Fruit fly (Drosophila melanogaster) whole organism, embryonic: ENCODE data around the gene yellow-e2.

ENCODE experiments used
- Asciz ChIP-seq: fragments of 200-800 bp; sonication (Bioruptor generic); optimal IDR thresholded peaks from 2 replicates; lab custom pipeline; 2017; ENCODE audit warnings: missing biosample characterization, mild to moderate bottlenecking, missing genetic modification characterization, missing genetic modification reagents
- Atf-2 ChIP-seq: fragments of 200-800 bp; sonication (Bioruptor generic); optimal IDR thresholded peaks from 2 replicates; lab custom pipeline; 2016; ENCODE audit warnings: missing biosample characterization, missing genetic modification characterization
- B-H1 ChIP-seq: fragments of 200-800 bp; sonication (Bioruptor generic); IDR thresholded peaks from 3 replicates; pipeline ENCODE4 v1.3.6; 2022; ENCODE audit warnings: missing biosample characterization, missing genetic modification characterization
- B-H2 ChIP-seq: fragments of 200-800 bp; sonication (Bioruptor generic); optimal IDR thresholded peaks from 2 replicates; lab custom pipeline; 2018; ENCODE audit warnings: missing biosample characterization, mild to moderate bottlenecking, missing genetic modification characterization
- C15 ChIP-seq: fragments of 200-800 bp; sonication (Bioruptor generic); IDR thresholded peaks from 3 replicates; pipeline ENCODE4 v1.3.6; 2022; ENCODE audit warnings: missing biosample characterization, missing genetic modification characterization
- CG1233 ChIP-seq: fragments of 200-800 bp; sonication (Bioruptor generic); optimal IDR thresholded peaks from 4 replicates; lab custom pipeline; 2018; ENCODE audit warnings: missing biosample characterization, mild to moderate bottlenecking, missing genetic modification characterization
- CG12391 ChIP-seq: fragments of 200-800 bp; sonication (Bioruptor generic); optimal IDR thresholded peaks from 3 replicates; lab custom pipeline; 2018; ENCODE audit warnings: missing biosample characterization, mild to moderate bottlenecking, missing genetic modification characterization, moderate library complexity
- CG12659 ChIP-seq: fragments of 200-800 bp; sonication (Bioruptor generic); optimal IDR thresholded peaks from 3 replicates; lab custom pipeline; 2017; ENCODE audit warnings: mild to moderate bottlenecking, missing biosample characterization, missing genetic modification reagents, missing genetic modification characterization
- CG13624 ChIP-seq: fragments of 200-800 bp; sonication (Bioruptor generic); optimal IDR thresholded peaks from 2 replicates; lab custom pipeline; 2016; ENCODE audit warnings: missing biosample characterization, missing genetic modification characterization
- CG14710 ChIP-seq: fragments of 200-800 bp; sonication (Bioruptor generic); optimal IDR thresholded peaks from 3 replicates; lab custom pipeline; 2019; ENCODE audit warnings: missing biosample characterization, mild to moderate bottlenecking, missing genetic modification characterization, moderate library complexity
- CG15073 ChIP-seq: fragments of 200-800 bp; sonication (Bioruptor generic); optimal IDR thresholded peaks from 2 replicates; lab custom pipeline; 2016; ENCODE audit warnings: missing biosample characterization, missing genetic modification characterization
- CG17568 ChIP-seq: fragments of 200-800 bp; sonication (Bioruptor generic); optimal IDR thresholded peaks from 2 replicates; lab custom pipeline; 2018; ENCODE audit warnings: missing biosample characterization, mild to moderate bottlenecking, missing genetic modification characterization, moderate library complexity
- CG17802 ChIP-seq: fragments of 200-800 bp; sonication (Bioruptor generic); optimal IDR thresholded peaks from 2 replicates; lab custom pipeline; 2018; ENCODE audit warnings: missing biosample characterization, mild to moderate bottlenecking, missing genetic modification characterization, moderate library complexity
- CG17829 ChIP-seq: fragments of 200-800 bp; optimal IDR thresholded peaks from 2 replicates; lab custom pipeline; 2019; ENCODE audit warnings: missing biosample characterization, mild to moderate bottlenecking, missing genetic modification characterization, moderate library complexity
- CG17912 ChIP-seq: fragments of 200-800 bp; sonication (Bioruptor generic); optimal IDR thresholded peaks from 2 replicates; lab custom pipeline; 2018; ENCODE audit warnings: missing biosample characterization, mild to moderate bottlenecking, missing genetic modification characterization
- CG2120 ChIP-seq: fragments of 200-800 bp; sonication (Bioruptor generic); optimal IDR thresholded peaks from 3 replicates; lab custom pipeline; 2016; ENCODE audit warnings: missing biosample characterization, missing genetic modification characterization
- CG30403 ChIP-seq: fragments of 200-800 bp; sonication (Bioruptor generic); optimal IDR thresholded peaks from 3 replicates; lab custom pipeline; 2016; ENCODE audit warnings: missing biosample characterization, missing genetic modification characterization
- CG33213 ChIP-seq: fragments of 200-800 bp; sonication (Bioruptor generic); optimal IDR thresholded peaks from 3 replicates; lab custom pipeline; 2016; ENCODE audit warnings: missing biosample characterization, missing genetic modification characterization
- CG3407 ChIP-seq: fragments of 200-800 bp; sonication (Bioruptor generic); optimal IDR thresholded peaks from 2 replicates; lab custom pipeline; 2018; ENCODE audit warnings: missing biosample characterization, mild to moderate bottlenecking, missing genetic modification characterization
- CG3995 ChIP-seq: fragments of 200-800 bp; sonication (Bioruptor generic); optimal IDR thresholded peaks from 3 replicates; lab custom pipeline; 2016; ENCODE audit warnings: missing biosample characterization, missing genetic modification characterization
- CG4404 ChIP-seq: fragments of 200-800 bp; sonication (Bioruptor generic); IDR thresholded peaks from 2 replicates; pipeline ENCODE4 v1.3.6; 2022; ENCODE audit warnings: missing biosample characterization, missing genetic modification characterization
- CG4424 ChIP-seq: fragments of 200-800 bp; sonication (Bioruptor generic); optimal IDR thresholded peaks from 3 replicates; lab custom pipeline; 2016; ENCODE audit warnings: missing biosample characterization, missing genetic modification characterization
- CG4820 ChIP-seq: fragments of 200-800 bp; sonication (Bioruptor generic); optimal IDR thresholded peaks from 3 replicates; lab custom pipeline; 2016; ENCODE audit warnings: missing biosample characterization, missing genetic modification characterization
- CG7357 ChIP-seq: fragments of 200-800 bp; sonication (Bioruptor generic); IDR thresholded peaks from 3 replicates; pipeline ENCODE4 v1.3.6; 2022; ENCODE audit warnings: missing biosample characterization, missing genetic modification characterization
- CG9727 ChIP-seq: fragments of 200-800 bp; sonication (Bioruptor generic); optimal IDR thresholded peaks from 3 replicates; lab custom pipeline; 2017; ENCODE audit warnings: missing biosample characterization, mild to moderate bottlenecking, missing genetic modification characterization
- Ets65A ChIP-seq: fragments of 200-800 bp; sonication (Bioruptor generic); peaks from one replicate; lab custom pipeline; 2016; ENCODE audit warnings: missing biosample characterization, missing genetic modification characterization
- HmgZ ChIP-seq: fragments of 200-800 bp; sonication (Bioruptor generic); optimal IDR thresholded peaks from 2 replicates; lab custom pipeline; 2018; ENCODE audit warnings: missing biosample characterization, mild to moderate bottlenecking, missing genetic modification characterization
- Max ChIP-seq: fragments of 200-800 bp; sonication (Bioruptor generic); optimal IDR thresholded peaks from 2 replicates; lab custom pipeline; 2016; ENCODE audit warnings: missing biosample characterization, mild to moderate bottlenecking, missing genetic modification characterization
- Myb ChIP-seq: fragments of 200-800 bp; sonication (Bioruptor generic); optimal IDR thresholded peaks from 2 replicates; lab custom pipeline; 2016; ENCODE audit warnings: missing biosample characterization, missing genetic modification characterization
- Oli ChIP-seq: fragments of 200-800 bp; sonication (Bioruptor generic); optimal IDR thresholded peaks from 2 replicates; lab custom pipeline; 2018; ENCODE audit warnings: missing biosample characterization, mild to moderate bottlenecking, missing genetic modification characterization, moderate library complexity
- Optix ChIP-seq: fragments of 200-800 bp; sonication (Bioruptor generic); IDR thresholded peaks from 3 replicates; pipeline ENCODE4 v1.3.6; 2022; ENCODE audit warnings: missing biosample characterization, missing genetic modification characterization
- Scr ChIP-seq: fragments of 200-800 bp; sonication (Bioruptor generic); IDR thresholded peaks from 2 replicates; pipeline ENCODE4 v1.3.6; 2022; ENCODE audit warnings: missing biosample characterization, missing genetic modification characterization; ENCODE audit not compliant: partially characterized antibody
- al ChIP-seq: fragments of 200-800 bp; sonication (Bioruptor generic); IDR thresholded peaks from 2 replicates; pipeline ENCODE4 v1.3.6; 2022; ENCODE audit warnings: missing biosample characterization, missing genetic modification characterization
- chif ChIP-seq, 2 experiments: fragments of 200-800 bp; sonication (Bioruptor generic); optimal IDR thresholded peaks; 3 replicates each; lab custom pipeline; 2016; ENCODE audit warnings: missing biosample characterization in 2 of 2, missing genetic modification characterization in 2 of 2
- ci ChIP-seq: fragments of 200-800 bp; sonication (Bioruptor generic); IDR thresholded peaks from 3 replicates; pipeline ENCODE4 v1.3.6; 2022; ENCODE audit warnings: missing biosample characterization, missing genetic modification characterization
- dan ChIP-seq: fragments of 200-800 bp; sonication (Bioruptor generic); IDR thresholded peaks from 2 replicates; pipeline ENCODE4 v1.3.6; 2022; ENCODE audit warnings: missing biosample characterization, missing genetic modification characterization
- emc ChIP-seq: fragments of 200-800 bp; sonication (Bioruptor generic); optimal IDR thresholded peaks from 2 replicates; lab custom pipeline; 2016; ENCODE audit warnings: missing biosample characterization, missing genetic modification characterization
- eve ChIP-seq, 2 experiments: fragments of >200 bp; optimal IDR thresholded peaks; 2 replicates each; lab custom pipeline; 2017; ENCODE audit warnings: missing biosample characterization in 2 of 2, missing genetic modification characterization in 2 of 2
- ewg ChIP-seq: fragments of 200-800 bp; sonication (Bioruptor generic); optimal IDR thresholded peaks from 3 replicates; lab custom pipeline; 2017; ENCODE audit warnings: mild to moderate bottlenecking, missing biosample characterization, missing genetic modification reagents, missing genetic modification characterization
- exex ChIP-seq: fragments of 200-800 bp; sonication (Bioruptor generic); optimal IDR thresholded peaks from 4 replicates; lab custom pipeline; 2018; ENCODE audit warnings: missing biosample characterization, mild to moderate bottlenecking, missing genetic modification characterization, moderate library complexity
- fd96Cb ChIP-seq: fragments of 200-800 bp; sonication (Bioruptor generic); optimal IDR thresholded peaks from 2 replicates; lab custom pipeline; 2018; ENCODE audit warnings: missing biosample characterization, mild to moderate bottlenecking, missing genetic modification characterization, moderate library complexity
- ham ChIP-seq: fragments of 200-800 bp; sonication (Bioruptor generic); IDR thresholded peaks from 2 replicates; pipeline ENCODE4 v1.3.6; 2022; ENCODE audit warnings: missing biosample characterization, missing genetic modification characterization
- lbe ChIP-seq: fragments of 200-800 bp; sonication (Bioruptor generic); optimal IDR thresholded peaks from 2 replicates; lab custom pipeline; 2016; ENCODE audit warnings: missing biosample characterization, mild to moderate bottlenecking, missing genetic modification characterization
- lov ChIP-seq, 2 experiments: fragments of 200-800 bp in 1 of 2; fragments of >200 bp in 1 of 2; sonication (Bioruptor generic) in 1 of 2; IDR thresholded peaks in 1 of 2; optimal IDR thresholded peaks in 1 of 2; 2 replicates in 1 of 2; 3 replicates in 1 of 2; pipeline versions ENCODE4 v1.3.6 to Lab custom; 2017 to 2022; ENCODE audit warnings: missing biosample characterization in 1 of 2, missing genetic modification characterization in 1 of 2
- nerfin-2 ChIP-seq: fragments of 200-800 bp; sonication (Bioruptor generic); IDR thresholded peaks from 2 replicates; pipeline ENCODE4 v1.3.6; 2022; ENCODE audit warnings: missing biosample characterization, missing genetic modification characterization; ENCODE audit not compliant: partially characterized antibody
- nmo ChIP-seq: fragments of 200-800 bp; sonication (Bioruptor generic); optimal IDR thresholded peaks from 2 replicates; lab custom pipeline; 2018; ENCODE audit warnings: missing biosample characterization, mild to moderate bottlenecking, missing genetic modification characterization, moderate library complexity
- schlank ChIP-seq: fragments of 200-800 bp; sonication (Bioruptor generic); optimal IDR thresholded peaks from 2 replicates; lab custom pipeline; 2018; ENCODE audit warnings: missing biosample characterization, mild to moderate bottlenecking, missing genetic modification characterization
- scrt ChIP-seq: fragments of 200-800 bp; sonication (Bioruptor generic); optimal IDR thresholded peaks from 2 replicates; lab custom pipeline; 2018; ENCODE audit warnings: missing biosample characterization, mild to moderate bottlenecking, missing genetic modification characterization, moderate library complexity
- slp2 ChIP-seq: fragments of 200-800 bp; sonication (Bioruptor generic); optimal IDR thresholded peaks from 2 replicates; lab custom pipeline; 2016; ENCODE audit warnings: missing biosample characterization, missing genetic modification characterization
- tx ChIP-seq: fragments of 200-800 bp; sonication (Bioruptor generic); optimal IDR thresholded peaks from 2 replicates; lab custom pipeline; 2016; ENCODE audit warnings: missing biosample characterization, missing genetic modification characterization
- vvl ChIP-seq: fragments of 200-800 bp; sonication (Bioruptor generic); IDR thresholded peaks from 2 replicates; pipeline ENCODE4 v1.3.6; 2022; ENCODE audit warnings: missing biosample characterization, missing genetic modification characterization

yellow-e2 gene

dm6 chr3R:13446489-13446888, 39.7 kb upstream of the yellow-e2 start (continued):
- TF ChIP-seq CG17912 (GFP tag; lab: Kevin White, UChicago) (no peak), CG4820 (GFP tag; lab: Kevin White, UChicago) (peak; percentile 22), C15 (no peak), CG4404 (GFP tag; lab: Robert Waterston, UW) (no peak), emc (no peak), CG3407 (GFP tag; lab: Kevin White, UChicago) (no peak), CG15073 (GFP tag; lab: Kevin White, UChicago) (no peak), CG12659 (GFP tag; lab: Kevin White, UChicago) (peak; percentile 42), nerfin-2 (GFP tag; lab: Robert Waterston, UW) (no peak), tx (no peak), Oli (tag; lab: Kevin White, UChicago) (peak; percentile 50), Atf-2 (GFP tag; lab: Kevin White, UChicago) (no peak), CG30403 (GFP tag; lab: Kevin White, UChicago) (peak; percentile 65), Optix (GFP tag; lab: Robert Waterston, UW) (no peak), CG4424 (GFP tag; lab: Kevin White, UChicago) (peak; percentile 55), CG12391 (tag; lab: Kevin White, UChicago) (peak; percentile 46), ci (GFP tag; lab: Robert Waterston, UW) (no peak), fd96Cb (tag; lab: Kevin White, UChicago) (peak; percentile 60), ham (GFP tag; lab: Robert Waterston, UW) (no peak), slp2 (GFP tag; lab: Kevin White, UChicago) (no peak), scrt (no peak), Ets65A (peak; percentile 60), CG17568 (no peak), CG17829 (tag; lab: Kevin White, UChicago) (peak; percentile 61), eve (GFP tag; optimal IDR thresholded peaks at IDR 0.05; lab: Kevin White, UChicago) (no peak), Asciz (GFP tag; lab: Kevin White, UChicago) (peak; percentile 8), CG13624 (GFP tag; lab: Kevin White, UChicago) (no peak), lov (optimal IDR thresholded peaks at IDR 0.05; lab: Kevin White, UChicago) (no peak), lov (GFP tag; IDR thresholded peaks at IDR 0.05; lab: Robert Waterston, UW) (no peak), Max (GFP tag; lab: Kevin White, UChicago) (no peak), HmgZ (peak; percentile 10), B-H1 (GFP tag; lab: Robert Waterston, UW) (no peak), CG17802 (tag; lab: Kevin White, UChicago) (no peak), CG7357 (GFP tag; lab: Robert Waterston, UW) (peak; percentile 60; the same call in 1 of the 3 replicates), Scr (GFP tag; lab: Robert Waterston, UW) (no peak), chif (GFP tag; optimal IDR thresholded peaks at IDR 0.05; lab: Kevin White, UChicago) (peak in 1 of 2 experiments; percentile 47), schlank (tag; lab: Kevin White, UChicago) (no peak), ewg (GFP tag; lab: Kevin White, UChicago) (no peak), CG3995 (GFP tag; lab: Kevin White, UChicago) (no peak), Myb (GFP tag; lab: Kevin White, UChicago) (no peak), CG2120 (GFP tag; lab: Kevin White, UChicago) (peak; percentile 75), B-H2 (GFP tag; lab: Kevin White, UChicago) (no peak), dan (GFP tag; lab: Robert Waterston, UW) (no peak), CG33213 (GFP tag; lab: Kevin White, UChicago) (no peak), vvl (GFP tag; lab: Robert Waterston, UW) (no peak), exex (tag; lab: Kevin White, UChicago) (no peak), lbe (GFP tag; lab: Kevin White, UChicago) (no peak), CG9727 (peak; percentile 37), al (GFP tag; lab: Robert Waterston, UW) (peak; percentile 24; the same call in 1 of the 2 replicates), nmo (peak; percentile 66), CG1233 (GFP tag; lab: Kevin White, UChicago) (peak; percentile 19), CG14710 (peak; percentile 42)
